Worm (Caenorhabditis elegans) whole organism, L1 larva: ENCODE results near the gene ZK757.2.

Source experiments
- ceh-88 ChIP-seq: fragments of 200-800 bp; sonication (Bioruptor generic); IDR thresholded peaks from 2 replicates; pipeline ENCODE4 v1.3.6; 2022; ENCODE audit warnings: missing genetic modification characterization, missing compliant biosample characterization
- egl-27 ChIP-seq, 2 experiments: fragments of 150-350 bp in 1 of 2; sonication (generic microtip); optimal IDR thresholded peaks; 3 replicates each; lab custom pipeline; 2017 to 2018; ENCODE audit warnings: missing biosample characterization in 2 of 2, missing genetic modification characterization in 2 of 2, missing genetic modification reagents in 2 of 2
- jun-1 ChIP-seq: fragments of 150-350 bp; optimal IDR thresholded peaks from 2 replicates; lab custom pipeline; 2014; ENCODE audit warnings: missing biosample characterization, missing genetic modification reagents, missing genetic modification characterization
- lin-13 ChIP-seq: fragments of 150-350 bp; optimal IDR thresholded peaks from 2 replicates; lab custom pipeline; 2014; ENCODE audit warnings: missing biosample characterization, missing genetic modification reagents, missing genetic modification characterization
- mdl-1 ChIP-seq, 2 experiments: fragments of 150-350 bp; optimal IDR thresholded peaks; 2 replicates each; lab custom pipeline; 2014 to 2017; ENCODE audit warnings: missing biosample characterization in 2 of 2, missing genetic modification characterization in 2 of 2, inconsistent platforms in 1 of 2
- mep-1 ChIP-seq: fragments of 150-350 bp; optimal IDR thresholded peaks from 2 replicates; lab custom pipeline; 2014; ENCODE audit warnings: missing biosample characterization, missing genetic modification characterization
- nhr-76 ChIP-seq: sonication (generic microtip); optimal IDR thresholded peaks from 2 replicates; lab custom pipeline; 2017; ENCODE audit warnings: missing biosample characterization, missing genetic modification characterization
- skn-1 ChIP-seq: fragments of 150-350 bp; optimal IDR thresholded peaks from 2 replicates; lab custom pipeline; 2014; ENCODE audit warnings: missing biosample characterization, missing genetic modification characterization
- tbx-2 ChIP-seq: sonication (generic microtip); optimal IDR thresholded peaks from 2 replicates; lab custom pipeline; 2016; ENCODE audit warnings: missing genetic modification characterization, missing compliant biosample characterization

ce11 chrIII:9853667-9854620, 24.8 kb downstream of the ZK757.2 start:
- TF ChIP-seq nhr-76 (tag; lab: Kevin White, UChicago), result no peak
- no peak for TF ChIP-seq ceh-88 (GFP tag; lab: Robert Waterston, UW)
- TF ChIP-seq lin-13 (GFP tag; lab: Kevin White, UChicago), result no peak
- TF ChIP-seq skn-1 (tag; lab: Kevin White, UChicago), result no peak
- no peak for TF ChIP-seq mep-1 (tag; lab: Kevin White, UChicago)
- TF ChIP-seq egl-27 (tag; optimal IDR thresholded peaks at IDR 0.05; lab: Kevin White, UChicago), result no peak
- TF ChIP-seq mdl-1 (tag; optimal IDR thresholded peaks at IDR 0.05; lab: Kevin White, UChicago), result no peak
- no peak for TF ChIP-seq jun-1 (tag; lab: Kevin White, UChicago)
- no peak for TF ChIP-seq tbx-2 (tag; lab: Kevin White, UChicago)
